Fruit fly (Drosophila melanogaster): ENCODE results near the gene CG4080.

Gene CG4080

DNA sequence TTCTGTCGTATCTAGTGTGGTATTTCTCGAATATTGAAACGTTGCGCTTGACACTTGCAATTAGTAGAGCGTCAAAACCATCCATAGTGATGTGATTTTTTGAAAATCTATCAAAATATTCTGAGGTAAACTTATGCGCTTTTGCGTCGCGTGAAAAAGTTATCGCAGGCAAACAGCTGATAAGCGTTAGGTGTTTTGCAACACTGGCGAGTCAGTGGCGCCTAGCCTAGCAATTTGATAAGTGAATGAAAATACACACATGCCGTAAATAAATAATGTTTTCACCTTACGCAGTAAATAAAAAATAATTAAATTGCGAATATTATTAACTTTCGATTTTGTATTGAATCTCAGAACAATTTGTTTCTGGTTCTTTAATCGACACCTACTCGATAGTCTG is 36.3 kb upstream of the CG4080 start, which contains the start of gene CG42526 (continued):
- TF ChIP-seq ap (GFP tag; IDR thresholded peaks at IDR 0.05) (0 out of 2 replicates have a peak, but pooled peaks have one; percentile 5), H2.0 (GFP tag; IDR thresholded peaks at IDR 0.05) (peak; percentile 66), CG8388 (GFP tag; optimal IDR thresholded peaks at IDR 0.05) (peak; percentile 1), CG1602 (GFP tag; optimal IDR thresholded peaks at IDR 0.05) (peak; percentile 16), CG10147 (GFP tag; optimal IDR thresholded peaks at IDR 0.05) (peak; percentile 22), Opbp (GFP tag; IDR thresholded peaks at IDR 0.05; ENCODE audit: partially characterized antibody) (0 out of 3 replicates have a peak, but pooled peaks have one; percentile 47), CG14014 (GFP tag; IDR thresholded peaks at IDR 0.05) (peak; percentile 73), chif (GFP tag; optimal IDR thresholded peaks at IDR 0.05) (peak in 1 of 2 experiments; percentile 39), Jarid2 (GFP tag; optimal IDR thresholded peaks at IDR 0.05) (no peak), Dip3 (GFP tag; optimal IDR thresholded peaks at IDR 0.05) (peak; percentile 56), CG8924 (tag; optimal IDR thresholded peaks at IDR 0.05) (peak; percentile 21), dysf (GFP tag; IDR thresholded peaks at IDR 0.05) (no peak), bbx (GFP tag; IDR thresholded peaks at IDR 0.05; ENCODE audit: partially characterized antibody) (peak; percentile 53; the same call in 1 of the 2 replicates), CG4282 (GFP tag; optimal IDR thresholded peaks at IDR 0.05) (no peak), NfI (GFP tag; optimal IDR thresholded peaks at IDR 0.05) (peak; percentile 31), CG5245 (GFP tag; optimal IDR thresholded peaks at IDR 0.05) (no peak), pros (GFP tag; optimal IDR thresholded peaks at IDR 0.05) (no peak), tx (GFP tag; optimal IDR thresholded peaks at IDR 0.05) (peak; percentile 43), sna (GFP tag; IDR thresholded peaks at IDR 0.05; ENCODE audit: partially characterized antibody) (peak; percentile 43; the same call in 1 of the 2 replicates), CG17385 (GFP tag; optimal IDR thresholded peaks at IDR 0.05) (peak; percentile 49), E2f2 (GFP tag; IDR thresholded peaks at IDR 0.05) (peak; percentile 84), CG14965 (GFP tag; optimal IDR thresholded peaks at IDR 0.05; ENCODE audit: borderline replicate concordance) (no peak), CG10366 (GFP tag; IDR thresholded peaks at IDR 0.05) (peak; percentile 55), odd (GFP tag; optimal IDR thresholded peaks at IDR 0.05) (no peak), MESR4 (GFP tag; optimal IDR thresholded peaks at IDR 0.05) (peak; percentile 22), CG11696 (GFP tag; IDR thresholded peaks at IDR 0.05) (no peak), CG16863 (GFP tag; optimal IDR thresholded peaks at IDR 0.05) (peak; percentile 34), Sox102F (GFP tag; optimal IDR thresholded peaks at IDR 0.05) (peak; percentile 30), CG13123 (GFP tag; optimal IDR thresholded peaks at IDR 0.05) (peak; percentile 7), CG43689 (GFP tag; IDR thresholded peaks at IDR 0.05) (0 out of 2 replicates have a peak, but pooled peaks have one; percentile 10), NK7.1 (GFP tag; optimal IDR thresholded peaks at IDR 0.05) (no peak), esg (GFP tag; conservative IDR thresholded peaks at IDR 0.05) (peak; percentile 34; the same call in 1 of the 2 replicates), Bgb (GFP tag; IDR thresholded peaks at IDR 0.05; ENCODE audit: partially characterized antibody) (peak; percentile 62; the same call in 1 of the 2 replicates), stwl (tag; optimal IDR thresholded peaks at IDR 0.05) (peak; percentile 75), CG13287 (GFP tag; IDR thresholded peaks at IDR 0.05; ENCODE audit: partially characterized antibody) (peak; percentile 83), lilli (GFP tag; optimal IDR thresholded peaks at IDR 0.05) (peak; percentile 82), CG15514 (GFP tag; optimal IDR thresholded peaks at IDR 0.05) (peak; percentile 82), CG14860 (GFP tag; IDR thresholded peaks at IDR 0.05; ENCODE audit: partially characterized antibody) (no peak), CG6683 (GFP tag; optimal IDR thresholded peaks at IDR 0.05) (no peak), ems (GFP tag; optimal IDR thresholded peaks at IDR 0.05) (peak; percentile 26), so (GFP tag; IDR thresholded peaks at IDR 0.05) (0 out of 3 replicates have a peak, but pooled peaks have one; percentile 22), Mad (GFP tag; optimal IDR thresholded peaks at IDR 0.05) (peak; percentile 17), CG4328 (GFP tag; optimal IDR thresholded peaks at IDR 0.05) (no peak), bigmax (GFP tag; optimal IDR thresholded peaks at IDR 0.05) (peak; percentile 41), NC2β (GFP tag; optimal IDR thresholded peaks at IDR 0.05) (peak; percentile 24), CTCF (GFP tag; optimal IDR thresholded peaks at IDR 0.05) (peak; percentile 59), CG34376 (GFP tag; optimal IDR thresholded peaks at IDR 0.05) (peak; percentile 10), ci (GFP tag; IDR thresholded peaks at IDR 0.05) (peak; percentile 70), nau (GFP tag; optimal IDR thresholded peaks at IDR 0.05) (no peak), lbe (GFP tag; optimal IDR thresholded peaks at IDR 0.05) (peak; percentile 36)

Data from whole organism, embryonic.